Fruit fly (Drosophila melanogaster) whole organism, prepupa: Measurements from ENCODE around the gene retinin.

ENCODE experiments used
- Blimp-1 ChIP-seq: fragments of 200-800 bp; sonication (Bioruptor generic); optimal IDR thresholded peaks from 3 replicates; lab custom pipeline; 2017; ENCODE audit warnings: missing biosample characterization, missing genetic modification characterization, mild to moderate bottlenecking, moderate library complexity, missing genetic modification reagents
- CG10669 ChIP-seq: fragments of 200-800 bp; sonication (Bioruptor generic); optimal IDR thresholded peaks from 3 replicates; lab custom pipeline; 2018; ENCODE audit warnings: missing biosample characterization, mild to moderate bottlenecking, missing genetic modification characterization, moderate library complexity
- CG11762 ChIP-seq: fragments of 200-800 bp; sonication (Bioruptor generic); optimal IDR thresholded peaks from 3 replicates; lab custom pipeline; 2016; ENCODE audit warnings: missing biosample characterization, missing genetic modification characterization; ENCODE audit not compliant: insufficient read depth
- CG11902 ChIP-seq: fragments of 200-800 bp; sonication (Bioruptor generic); optimal IDR thresholded peaks from 3 replicates; lab custom pipeline; 2016; ENCODE audit warnings: missing biosample characterization, missing genetic modification characterization
- CG15336 ChIP-seq: fragments of 200-800 bp; sonication (Bioruptor generic); IDR thresholded peaks from 2 replicates; pipeline ENCODE4 v1.3.6; 2022; ENCODE audit warnings: missing biosample characterization, missing genetic modification characterization
- CG1621 ChIP-seq: fragments of 200-800 bp; sonication (Bioruptor generic); optimal IDR thresholded peaks from 3 replicates; lab custom pipeline; 2018; ENCODE audit warnings: missing biosample characterization, mild to moderate bottlenecking, missing genetic modification characterization
- CG31627 ChIP-seq: fragments of 200-800 bp; sonication (Bioruptor generic); optimal IDR thresholded peaks from 3 replicates; lab custom pipeline; 2016; ENCODE audit warnings: missing biosample characterization, missing genetic modification characterization
- CG32006 ChIP-seq: fragments of 200-800 bp; sonication (Bioruptor generic); optimal IDR thresholded peaks from 3 replicates; lab custom pipeline; 2017; ENCODE audit warnings: missing biosample characterization, mild to moderate bottlenecking, missing genetic modification characterization
- CG4318 ChIP-seq: fragments of 200-800 bp; sonication (Bioruptor generic); optimal IDR thresholded peaks from 3 replicates; lab custom pipeline; 2017; ENCODE audit warnings: missing biosample characterization, mild to moderate bottlenecking, missing genetic modification characterization
- CG6163 ChIP-seq: fragments of 200-800 bp; sonication (Bioruptor generic); IDR thresholded peaks from 3 replicates; pipeline ENCODE4 v1.3.6; 2022; ENCODE audit warnings: missing biosample characterization, missing genetic modification characterization
- CG6276 ChIP-seq: fragments of 200-800 bp; sonication (Bioruptor generic); optimal IDR thresholded peaks from 2 replicates; lab custom pipeline; 2017; ENCODE audit warnings: missing biosample characterization, mild to moderate bottlenecking, missing genetic modification characterization
- CG6792 ChIP-seq: fragments of 200-800 bp; sonication (Bioruptor generic); optimal IDR thresholded peaks from 3 replicates; lab custom pipeline; 2016; ENCODE audit warnings: missing biosample characterization, missing genetic modification characterization
- CG6854 ChIP-seq: fragments of 200-800 bp; sonication (Bioruptor generic); optimal IDR thresholded peaks from 2 replicates; lab custom pipeline; 2017; ENCODE audit warnings: missing biosample characterization, mild to moderate bottlenecking, missing genetic modification characterization
- CG7368 ChIP-seq: fragments of 200-800 bp; sonication (Bioruptor generic); optimal IDR thresholded peaks from 3 replicates; lab custom pipeline; 2016; ENCODE audit warnings: missing biosample characterization, missing genetic modification characterization
- CG8119 ChIP-seq: fragments of 200-800 bp; sonication (Bioruptor generic); IDR thresholded peaks from 3 replicates; pipeline ENCODE4 v1.3.6; 2022; ENCODE audit warnings: missing biosample characterization, missing genetic modification characterization
- CG8319 ChIP-seq: fragments of 200-800 bp; sonication (Bioruptor generic); optimal IDR thresholded peaks from 3 replicates; lab custom pipeline; 2016; ENCODE audit warnings: missing biosample characterization, missing genetic modification characterization
- CG9139 ChIP-seq: fragments of 200-800 bp; sonication (Bioruptor generic); optimal IDR thresholded peaks from 3 replicates; lab custom pipeline; 2017; ENCODE audit warnings: missing biosample characterization, mild to moderate bottlenecking, missing genetic modification characterization
- Eip75B ChIP-seq: fragments of 200-800 bp; sonication (Bioruptor generic); optimal IDR thresholded peaks from 3 replicates; lab custom pipeline; 2016; ENCODE audit warnings: missing biosample characterization, missing genetic modification characterization
- Eip78C ChIP-seq: fragments of 200-800 bp; sonication (Bioruptor generic); peaks from one replicate; lab custom pipeline; 2016; ENCODE audit warnings: missing biosample characterization, missing genetic modification characterization
- Eip93F ChIP-seq: fragments of 200-800 bp; sonication (Bioruptor generic); optimal IDR thresholded peaks from 2 replicates; lab custom pipeline; 2016; ENCODE audit warnings: missing biosample characterization, mild to moderate bottlenecking, missing genetic modification characterization
- Ets21C ChIP-seq: fragments of 200-800 bp; sonication (Bioruptor generic); optimal IDR thresholded peaks from 3 replicates; lab custom pipeline; 2016; ENCODE audit warnings: missing biosample characterization, missing genetic modification characterization
- Ets96B ChIP-seq: fragments of 200-800 bp; optimal IDR thresholded peaks from 2 replicates; lab custom pipeline; 2019; ENCODE audit warnings: missing biosample characterization, mild to moderate bottlenecking, missing genetic modification characterization, moderate library complexity
- Gug ChIP-seq: fragments of 200-800 bp; sonication (Bioruptor generic); IDR thresholded peaks from 2 replicates; pipeline ENCODE4 v1.3.6; 2022; ENCODE audit warnings: missing biosample characterization, missing genetic modification characterization
- Hr38 ChIP-seq: sonication (Bioruptor generic); optimal IDR thresholded peaks from 2 replicates; lab custom pipeline; 2016; ENCODE audit warnings: missing biosample characterization, missing genetic modification characterization
- Hr39 ChIP-seq: fragments of 200-800 bp; sonication (Bioruptor generic); optimal IDR thresholded peaks from 2 replicates; lab custom pipeline; 2016; ENCODE audit warnings: missing biosample characterization, missing genetic modification characterization
- Hr4 ChIP-seq: fragments of 200-800 bp; sonication (Bioruptor generic); optimal IDR thresholded peaks from 3 replicates; lab custom pipeline; 2016; ENCODE audit warnings: missing biosample characterization, missing genetic modification characterization
- Lpt ChIP-seq: fragments of 200-800 bp; sonication (Bioruptor generic); optimal IDR thresholded peaks from 3 replicates; lab custom pipeline; 2016; ENCODE audit warnings: missing biosample characterization, missing genetic modification characterization
- OdsH ChIP-seq: fragments of 200-800 bp; sonication (Bioruptor generic); optimal IDR thresholded peaks from 3 replicates; lab custom pipeline; 2016; ENCODE audit warnings: missing biosample characterization, missing genetic modification characterization
- Smox ChIP-seq: fragments of 200-800 bp; sonication (Bioruptor generic); optimal IDR thresholded peaks from 3 replicates; lab custom pipeline; 2016; ENCODE audit warnings: missing biosample characterization, missing genetic modification characterization
- Sox102F ChIP-seq: fragments of 200-800 bp; sonication (Bioruptor generic); optimal IDR thresholded peaks from 2 replicates; lab custom pipeline; 2016; ENCODE audit warnings: missing biosample characterization, mild to moderate bottlenecking, missing genetic modification characterization
- Sox14 ChIP-seq: fragments of 200-800 bp; sonication (Bioruptor generic); optimal IDR thresholded peaks from 3 replicates; lab custom pipeline; 2016; ENCODE audit warnings: missing biosample characterization, missing genetic modification characterization
- Sox15 ChIP-seq: fragments of 200-800 bp; sonication (Bioruptor generic); optimal IDR thresholded peaks from 3 replicates; lab custom pipeline; 2016; ENCODE audit warnings: missing biosample characterization, missing genetic modification characterization
- achi ChIP-seq: fragments of 200-800 bp; sonication (Bioruptor generic); optimal IDR thresholded peaks from 3 replicates; lab custom pipeline; 2016; ENCODE audit warnings: missing biosample characterization, missing genetic modification characterization
- acj6 ChIP-seq: fragments of 200-800 bp; sonication (Bioruptor generic); optimal IDR thresholded peaks from 3 replicates; lab custom pipeline; 2016; ENCODE audit warnings: missing biosample characterization, missing genetic modification characterization
- dac ChIP-seq: fragments of 200-800 bp; sonication (Bioruptor generic); optimal IDR thresholded peaks from 2 replicates; lab custom pipeline; 2017; ENCODE audit warnings: missing biosample characterization, mild to moderate bottlenecking, missing genetic modification characterization
- eg ChIP-seq: fragments of 200-800 bp; sonication (Bioruptor generic); IDR thresholded peaks from 3 replicates; pipeline ENCODE4 v1.3.6; 2022; ENCODE audit warnings: missing biosample characterization, missing genetic modification characterization
- esn ChIP-seq: fragments of 200-800 bp; sonication (Bioruptor generic); optimal IDR thresholded peaks from 2 replicates; lab custom pipeline; 2016; ENCODE audit warnings: missing biosample characterization, mild to moderate bottlenecking, missing genetic modification characterization, moderate library complexity
- fd85E ChIP-seq: fragments of 200-800 bp; sonication (Bioruptor generic); optimal IDR thresholded peaks from 3 replicates; lab custom pipeline; 2016; ENCODE audit warnings: missing biosample characterization, missing genetic modification characterization
- pdm3 ChIP-seq: fragments of 200-800 bp; sonication (Bioruptor generic); optimal IDR thresholded peaks from 3 replicates; lab custom pipeline; 2016; ENCODE audit warnings: missing biosample characterization, missing genetic modification characterization
- salr ChIP-seq, 2 experiments: fragments of 200-800 bp; sonication (Bioruptor generic); optimal IDR thresholded peaks; 3 replicates each; lab custom pipeline; 2016 to 2018; ENCODE audit warnings: missing biosample characterization in 2 of 2, missing genetic modification characterization in 2 of 2, mild to moderate bottlenecking in 1 of 2
- spab ChIP-seq: fragments of 200-800 bp; sonication (Bioruptor generic); optimal IDR thresholded peaks from 2 replicates; lab custom pipeline; 2017; ENCODE audit warnings: missing biosample characterization, mild to moderate bottlenecking, missing genetic modification characterization, missing genetic modification reagents
- ss ChIP-seq, 2 experiments: fragments of 200-800 bp; sonication (Bioruptor generic); optimal IDR thresholded peaks; 2 replicates in 1 of 2; 3 replicates in 1 of 2; lab custom pipeline; 2017 to 2018; ENCODE audit warnings: mild to moderate bottlenecking in 2 of 2, missing biosample characterization in 2 of 2, missing genetic modification characterization in 2 of 2, moderate library complexity in 1 of 2
- svp ChIP-seq: fragments of 200-800 bp; sonication (Bioruptor generic); peaks from one replicate; lab custom pipeline; 2016; ENCODE audit warnings: missing biosample characterization, missing genetic modification characterization

The retinin gene

DNA sequence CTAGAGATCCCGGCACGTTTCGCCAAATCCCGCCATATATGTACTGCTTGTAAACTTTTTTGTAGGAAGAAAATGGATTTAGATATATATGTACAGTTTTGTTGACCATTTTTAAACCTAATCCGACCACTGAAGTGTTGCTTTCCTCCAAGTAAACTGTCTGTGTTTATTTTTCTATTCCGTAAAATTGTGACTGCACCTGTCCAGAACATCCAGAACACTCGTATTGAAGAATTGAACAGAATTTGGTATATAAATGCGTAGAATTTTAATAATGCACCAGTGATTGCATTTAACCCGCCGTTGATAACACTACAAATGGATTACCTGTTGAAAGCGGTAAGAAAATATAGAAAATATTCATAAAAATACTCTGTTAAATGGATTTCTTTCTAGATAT, 27.8 kb upstream of the retinin start, which contains the start of gene CG43249:
TSS of gene CG43249 (plus strand) at position 301 of the 400 bp plus-strand sequence.
- TF ChIP-seq Smox (no peak), CG31627 (GFP tag; lab: Kevin White, UChicago) (no peak), Lpt (GFP tag; lab: Kevin White, UChicago) (no peak), Gug (GFP tag; lab: Robert Waterston, UW) (no peak), CG8319 (GFP tag; lab: Kevin White, UChicago) (no peak), ss (GFP tag; optimal IDR thresholded peaks at IDR 0.05; lab: Kevin White, UChicago) (no peak), dac (GFP tag; lab: Kevin White, UChicago) (no peak), CG1621 (tag; lab: Kevin White, UChicago) (no peak), CG8119 (GFP tag; lab: Robert Waterston, UW) (no peak), Eip93F (GFP tag; lab: Kevin White, UChicago) (no peak), CG15336 (GFP tag; lab: Robert Waterston, UW) (no peak), Eip75B (GFP tag; lab: Kevin White, UChicago) (no peak), Ets21C (GFP tag; lab: Kevin White, UChicago) (no peak), spab (GFP tag; lab: Kevin White, UChicago) (no peak), Hr39 (GFP tag; lab: Kevin White, UChicago) (no peak)

DNA sequence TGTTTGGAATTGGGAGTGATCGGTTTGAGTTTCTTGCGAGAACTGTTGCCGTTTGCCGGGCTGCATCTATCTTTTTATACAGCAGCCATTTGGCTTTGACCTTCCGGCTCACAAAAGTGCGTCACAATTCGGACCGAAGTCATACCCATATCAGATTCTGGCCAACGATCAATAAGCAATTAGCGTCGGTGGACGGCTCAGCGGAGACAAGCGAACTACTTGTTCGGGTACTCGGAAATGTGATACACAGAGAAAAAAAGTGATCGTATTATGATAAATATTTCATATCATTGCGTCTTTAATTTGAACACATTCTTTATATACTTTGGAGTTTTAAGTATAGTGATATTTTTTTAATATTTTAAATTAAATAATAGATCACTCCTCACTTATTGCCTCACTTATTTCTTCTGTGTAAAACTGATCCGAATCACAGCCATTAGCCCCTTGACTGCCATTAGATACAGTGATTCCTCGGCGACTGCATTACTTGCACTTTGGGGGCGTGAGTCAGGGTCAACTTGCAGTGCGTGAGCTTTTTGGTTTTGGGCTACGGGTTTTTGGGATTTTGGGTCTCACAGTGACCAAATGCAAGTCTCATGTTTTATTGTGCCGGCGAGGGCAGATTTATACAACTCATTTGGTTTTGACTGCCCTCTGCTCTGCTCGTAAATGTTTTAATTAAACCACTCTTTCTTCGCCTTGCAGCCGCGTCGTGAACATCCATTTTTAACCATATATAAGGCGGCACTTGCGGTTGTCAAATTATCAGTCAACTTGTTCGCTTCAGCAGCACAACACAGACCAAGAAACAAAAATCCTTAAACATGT, 25.7 kb upstream of the retinin start, which contains the start of the genes CG13043 and CG13063:
TSS of gene CG13043 (minus strand) at position 51 of the 831 bp plus-strand sequence.
TSS of gene CG13063 (plus strand) at position 781 of the 831 bp plus-strand sequence.
- TF ChIP-seq CG15336 (GFP tag; lab: Robert Waterston, UW) (no peak), CG11902 (GFP tag; lab: Kevin White, UChicago) (no peak), Eip75B (GFP tag; lab: Kevin White, UChicago) (no peak), Eip78C (GFP tag; lab: Kevin White, UChicago) (no peak), CG10669 (no peak), svp (GFP tag; lab: Kevin White, UChicago) (peak; percentile 30), salr (GFP tag; optimal IDR thresholded peaks at IDR 0.05; lab: Kevin White, UChicago) (no peak)

DNA sequence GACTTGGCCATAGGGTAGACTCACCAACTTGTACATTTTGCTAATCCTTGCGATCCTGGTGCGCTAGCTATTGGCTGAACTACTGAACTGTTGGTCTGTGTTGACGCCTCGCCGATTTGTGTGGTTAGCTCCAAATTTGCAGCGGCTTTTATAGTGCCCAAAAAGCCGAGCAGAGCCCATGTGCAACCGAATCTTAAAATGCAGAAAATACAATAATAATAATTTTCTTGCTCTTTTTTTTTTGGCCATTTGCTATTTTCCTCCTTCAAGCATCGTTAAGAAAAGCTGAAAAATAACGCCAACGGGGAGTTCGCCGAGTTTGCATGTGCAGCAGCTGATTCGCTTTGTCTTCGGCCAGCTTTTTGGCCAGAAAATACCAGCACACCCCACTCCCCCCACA, 23.4 kb upstream of the retinin start, which contains the start of gene CG13042:
TSS of gene CG13042 (minus strand) at position 101 of the 400 bp plus-strand sequence.
- TF ChIP-seq eg (GFP tag; lab: Robert Waterston, UW): no peak

dm6 chr3L:16309972-16310371, 21.8 kb upstream of the retinin start:
- TF ChIP-seq OdsH (peak; percentile 51), CG6163 (GFP tag; lab: Robert Waterston, UW) (peak; percentile 72; the same call in 2 of the 3 replicates), svp (GFP tag; lab: Kevin White, UChicago) (no peak), Hr4 (GFP tag; lab: Kevin White, UChicago) (peak; percentile 77), CG11762 (GFP tag; lab: Kevin White, UChicago) (peak; percentile 8), Sox14 (GFP tag; lab: Kevin White, UChicago) (peak; percentile 38), acj6 (peak; percentile 21), eg (GFP tag; lab: Robert Waterston, UW) (peak; percentile 86), CG6854 (GFP tag; lab: Kevin White, UChicago) (no peak), CG9139 (no peak), CG4318 (GFP tag; lab: Kevin White, UChicago) (peak; percentile 47), Sox15 (GFP tag; lab: Kevin White, UChicago) (no peak), Sox102F (no peak), esn (no peak), CG6276 (GFP tag; lab: Kevin White, UChicago) (peak; percentile 69), CG8119 (GFP tag; lab: Robert Waterston, UW) (peak; percentile 66), Hr39 (GFP tag; lab: Kevin White, UChicago) (peak; percentile 10), pdm3 (GFP tag; lab: Kevin White, UChicago) (peak; percentile 36), fd85E (GFP tag; lab: Kevin White, UChicago) (no peak), CG32006 (GFP tag; lab: Kevin White, UChicago) (peak; percentile 80), Smox (no peak), Hr38 (no peak), Gug (GFP tag; lab: Robert Waterston, UW) (no peak), CG1621 (tag; lab: Kevin White, UChicago) (no peak), Ets96B (tag; lab: Kevin White, UChicago) (no peak), CG7368 (GFP tag; lab: Kevin White, UChicago) (peak; percentile 16), achi (GFP tag; lab: Kevin White, UChicago) (peak; percentile 34), Blimp-1 (no peak), CG6792 (GFP tag; lab: Kevin White, UChicago) (peak; percentile 50)
